Worm (Caenorhabditis elegans) whole organism, L3 larva: Measurements from ENCODE around the gene srx-121.

Source experiments
- R02D3.7 ChIP-seq: fragments of 150-350 bp; optimal IDR thresholded peaks from 2 replicates; lab custom pipeline; 2014; ENCODE audit warnings: missing biosample characterization, missing genetic modification characterization
- ZK546.5 ChIP-seq: sonication (generic microtip); optimal IDR thresholded peaks from 2 replicates; lab custom pipeline; 2017; ENCODE audit warnings: missing biosample characterization, missing genetic modification characterization
- aly-2 ChIP-seq: fragments of 150-350 bp; optimal IDR thresholded peaks from 2 replicates; lab custom pipeline; 2014; ENCODE audit warnings: missing biosample characterization, missing genetic modification characterization
- ceh-82 ChIP-seq: fragments of 150-350 bp; optimal IDR thresholded peaks from 2 replicates; lab custom pipeline; 2014; ENCODE audit warnings: missing biosample characterization, missing genetic modification characterization
- ceh-9 ChIP-seq: sonication (generic microtip); optimal IDR thresholded peaks from 2 replicates; lab custom pipeline; 2018; ENCODE audit warnings: missing biosample characterization, missing genetic modification characterization
- eor-1 ChIP-seq, 2 experiments: fragments of 150-350 bp; optimal IDR thresholded peaks; 2 replicates each; lab custom pipeline; 2014 to 2018; ENCODE audit warnings: missing biosample characterization in 2 of 2, missing genetic modification characterization in 2 of 2
- fkh-10 ChIP-seq: sonication (generic microtip); optimal IDR thresholded peaks from 2 replicates; lab custom pipeline; 2017; ENCODE audit warnings: missing biosample characterization, missing genetic modification reagents, missing genetic modification characterization
- nhr-23 ChIP-seq: fragments of 150-350 bp; optimal IDR thresholded peaks from 2 replicates; lab custom pipeline; 2014; ENCODE audit warnings: missing biosample characterization, missing genetic modification reagents, missing genetic modification characterization
- nhr-77 ChIP-seq: fragments of 150-350 bp; optimal IDR thresholded peaks from 2 replicates; lab custom pipeline; 2014; ENCODE audit warnings: missing biosample characterization, missing genetic modification characterization
- pha-4 ChIP-seq: fragments of 150-350 bp; optimal IDR thresholded peaks from 2 replicates; lab custom pipeline; 2014; ENCODE audit warnings: missing biosample characterization, missing genetic modification reagents, missing genetic modification characterization
- sea-2 ChIP-seq: fragments of 150-350 bp; sonication (generic microtip); optimal IDR thresholded peaks from 4 replicates; lab custom pipeline; 2014; ENCODE audit warnings: missing biosample characterization, missing genetic modification reagents, missing genetic modification characterization
- unc-62 ChIP-seq: fragments of 150-350 bp; sonication (generic microtip); optimal IDR thresholded peaks from 4 replicates; lab custom pipeline; 2014; ENCODE audit warnings: missing biosample characterization, missing genetic modification reagents, missing genetic modification characterization
- ztf-4 ChIP-seq: fragments of 150-350 bp; optimal IDR thresholded peaks from 2 replicates; lab custom pipeline; 2014; ENCODE audit warnings: missing biosample characterization, missing genetic modification characterization

- TF ChIP-seq unc-62 (no peak), aly-2 (tag; lab: Kevin White, UChicago) (no peak), pha-4 (tag; lab: Kevin White, UChicago) (no peak), eor-1 (tag; optimal IDR thresholded peaks at IDR 0.05; lab: Kevin White, UChicago) (no peak), ZK546.5 (tag; lab: Kevin White, UChicago) (no peak), ceh-9 (no peak), ceh-82 (tag; lab: Kevin White, UChicago) (no peak), ztf-4 (no peak), nhr-77 (tag; lab: Kevin White, UChicago) (no peak), nhr-23 (tag; lab: Kevin White, UChicago) (no peak), R02D3.7 (tag; lab: Kevin White, UChicago) (no peak), fkh-10 (GFP tag; lab: Kevin White, UChicago) (no peak), sea-2 (no peak)
Observed at ce11 chrV:3409498-3409897, 36.9 kb upstream of the srx-121 start.
